Worm (Caenorhabditis elegans): ENCODE measurements around the gene R31.2.

R31.2 gene

ce11 chrV:11917186-11917585, at the start of gene R31.2:
Gene R31.2 (plus strand): TSS chrV:11917573.
- TF ChIP-seq ref-1 (GFP tag; conservative IDR thresholded peaks at IDR 0.05) (no peak), klf-2 (GFP tag; conservative IDR thresholded peaks at IDR 0.05) (no peak), cog-1 (tag; optimal IDR thresholded peaks at IDR 0.05) (no peak), flt-1 (GFP tag; IDR thresholded peaks at IDR 0.05) (no peak), ztf-29 (GFP tag; IDR thresholded peaks at IDR 0.05) (no peak), T22C8.4 (GFP tag; IDR thresholded peaks at IDR 0.05) (no peak), med-1 (GFP tag; optimal IDR thresholded peaks at IDR 0.05; ENCODE audit: insufficient read depth) (no peak), tab-1 (GFP tag; IDR thresholded peaks at IDR 0.05) (no peak), ztf-23 (GFP tag; IDR thresholded peaks at IDR 0.05) (no peak)

DNA sequence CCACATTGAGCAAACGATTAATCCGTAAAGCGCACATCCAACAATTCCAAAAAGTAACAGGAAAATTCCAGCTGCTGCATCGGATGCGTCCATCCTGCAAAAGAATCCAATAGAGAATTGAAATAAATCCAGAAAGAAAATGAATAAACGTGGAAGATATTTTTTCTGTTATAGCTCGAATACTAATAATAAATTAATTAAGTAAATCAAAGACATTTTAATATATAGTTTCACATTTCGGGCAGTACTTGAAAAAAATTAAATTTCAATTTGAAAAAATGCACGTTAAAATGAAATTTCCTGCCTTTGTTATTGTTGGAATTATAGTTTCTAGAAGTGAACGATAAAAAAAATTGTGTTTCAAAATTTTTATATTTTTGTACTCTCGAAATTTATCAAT, 49.2 kb upstream of the R31.2 start, which contains the start of gene R13H4.7:
Gene R13H4.7, minus strand, starts transcription at position 101 of the 400 bp plus-strand sequence.
- TF ChIP-seq cog-1 (tag; optimal IDR thresholded peaks at IDR 0.05): no peak
- TF ChIP-seq T22C8.4 (GFP tag; IDR thresholded peaks at IDR 0.05): no peak
- no peak for TF ChIP-seq ztf-29 (GFP tag; IDR thresholded peaks at IDR 0.05)
- no peak for TF ChIP-seq flt-1 (GFP tag; IDR thresholded peaks at IDR 0.05)
- TF ChIP-seq ztf-23 (GFP tag; IDR thresholded peaks at IDR 0.05): no peak
- TF ChIP-seq tab-1 (GFP tag; IDR thresholded peaks at IDR 0.05): no peak
- TF ChIP-seq klf-2 (GFP tag; conservative IDR thresholded peaks at IDR 0.05): no peak
- no peak for TF ChIP-seq ref-1 (GFP tag; conservative IDR thresholded peaks at IDR 0.05)
- TF ChIP-seq med-1 (GFP tag; optimal IDR thresholded peaks at IDR 0.05; ENCODE audit: insufficient read depth): no peak

DNA sequence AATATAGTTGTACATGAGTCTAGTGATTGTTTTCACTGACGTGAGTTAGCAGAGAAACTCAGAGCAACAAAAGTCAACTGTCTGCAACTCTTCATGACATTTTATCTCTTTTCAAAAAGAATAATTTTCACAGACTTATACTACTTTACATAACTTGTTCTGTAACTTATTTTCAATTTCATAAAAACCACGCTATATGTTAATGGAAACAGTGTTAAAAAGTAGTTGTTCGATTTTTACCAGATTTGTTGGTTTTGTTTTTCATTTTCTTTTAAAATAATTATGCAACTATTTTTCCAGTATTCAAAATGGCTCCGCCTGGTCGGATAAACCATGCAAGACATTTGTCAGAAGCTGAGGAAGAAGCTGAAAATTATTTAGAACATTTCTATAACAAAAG, 42.3 kb upstream of the R31.2 start, which contains the start of gene sulp-4:
Gene sulp-4, plus strand, starts transcription at position 301 of the 400 bp plus-strand sequence.
- no peak for TF ChIP-seq ztf-23 (GFP tag; IDR thresholded peaks at IDR 0.05)
- TF ChIP-seq med-1 (GFP tag; optimal IDR thresholded peaks at IDR 0.05; ENCODE audit: insufficient read depth): no peak
- TF ChIP-seq ztf-29 (GFP tag; IDR thresholded peaks at IDR 0.05): no peak
- no peak for TF ChIP-seq T22C8.4 (GFP tag; IDR thresholded peaks at IDR 0.05)
- no peak for TF ChIP-seq flt-1 (GFP tag; IDR thresholded peaks at IDR 0.05)
- TF ChIP-seq ref-1 (GFP tag; conservative IDR thresholded peaks at IDR 0.05): no peak
- TF ChIP-seq cog-1 (tag; optimal IDR thresholded peaks at IDR 0.05): no peak
- no peak for TF ChIP-seq klf-2 (GFP tag; conservative IDR thresholded peaks at IDR 0.05)

ce11 chrV:11876657-11877056, 40.7 kb upstream of the R31.2 start:
- no peak for TF ChIP-seq klf-2 (GFP tag; conservative IDR thresholded peaks at IDR 0.05)
- TF ChIP-seq ztf-23 (GFP tag; IDR thresholded peaks at IDR 0.05): no peak
- TF ChIP-seq T22C8.4 (GFP tag; IDR thresholded peaks at IDR 0.05): no peak
- TF ChIP-seq ztf-29 (GFP tag; IDR thresholded peaks at IDR 0.05): no peak
- no peak for TF ChIP-seq ref-1 (GFP tag; conservative IDR thresholded peaks at IDR 0.05)
- no peak for TF ChIP-seq cog-1 (tag; optimal IDR thresholded peaks at IDR 0.05)
- TF ChIP-seq med-1 (GFP tag; optimal IDR thresholded peaks at IDR 0.05; ENCODE audit: insufficient read depth): no peak
- no peak for TF ChIP-seq flt-1 (GFP tag; IDR thresholded peaks at IDR 0.05)
- no peak for TF ChIP-seq tab-1 (GFP tag; IDR thresholded peaks at IDR 0.05)

DNA sequence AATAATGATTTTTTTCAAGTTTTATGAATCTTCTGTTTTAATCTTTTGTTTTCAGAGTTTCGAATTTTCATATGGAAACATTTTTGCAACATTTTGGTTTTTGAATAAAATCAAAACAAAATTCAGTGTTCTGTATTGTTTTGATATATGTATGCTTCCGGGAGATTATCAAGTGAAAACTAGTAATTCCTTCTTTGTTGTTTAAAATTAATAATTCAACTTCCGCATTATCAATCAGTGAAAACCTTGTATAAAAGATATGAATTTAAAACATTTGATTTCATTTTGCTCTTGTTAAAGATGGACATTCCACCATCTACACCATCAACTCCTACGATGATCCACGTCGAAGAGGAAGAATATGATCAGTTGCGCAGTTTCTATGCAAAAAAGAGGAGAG, 37.6 kb upstream of the R31.2 start, which contains the start of gene sulp-5:
Gene sulp-5, plus strand, starts transcription at position 301 of the 400 bp plus-strand sequence.
- TF ChIP-seq tab-1 (GFP tag; IDR thresholded peaks at IDR 0.05) (no peak), med-1 (GFP tag; optimal IDR thresholded peaks at IDR 0.05; ENCODE audit: insufficient read depth) (no peak), ref-1 (GFP tag; conservative IDR thresholded peaks at IDR 0.05) (no peak), cog-1 (tag; optimal IDR thresholded peaks at IDR 0.05) (no peak), T22C8.4 (GFP tag; IDR thresholded peaks at IDR 0.05) (no peak), klf-2 (GFP tag; conservative IDR thresholded peaks at IDR 0.05) (no peak), ztf-23 (GFP tag; IDR thresholded peaks at IDR 0.05) (no peak), ztf-29 (GFP tag; IDR thresholded peaks at IDR 0.05) (no peak), flt-1 (GFP tag; IDR thresholded peaks at IDR 0.05) (no peak)

DNA sequence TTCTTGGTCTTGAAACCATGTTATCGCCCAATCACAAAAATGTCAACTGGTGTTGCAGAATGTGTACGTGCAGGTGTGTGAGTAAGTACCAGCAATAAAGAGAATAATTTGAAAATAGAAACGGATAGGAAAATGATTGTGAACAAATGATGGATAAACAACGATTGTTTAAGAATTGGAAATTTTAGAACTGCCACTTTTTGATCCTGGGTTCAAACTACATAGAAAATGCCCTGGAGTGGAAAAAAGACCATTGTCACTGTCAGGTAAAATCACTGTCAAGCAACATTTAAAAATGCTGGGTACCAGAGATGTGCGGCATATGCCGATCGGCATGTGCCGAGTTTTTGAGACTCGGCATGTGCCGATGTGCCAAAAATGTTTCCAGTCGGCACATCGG, 34.2 kb upstream of the R31.2 start:
- no peak for TF ChIP-seq cog-1 (tag; optimal IDR thresholded peaks at IDR 0.05)
- TF ChIP-seq T22C8.4 (GFP tag; IDR thresholded peaks at IDR 0.05): no peak
- no peak for TF ChIP-seq ztf-29 (GFP tag; IDR thresholded peaks at IDR 0.05)
- TF ChIP-seq flt-1 (GFP tag; IDR thresholded peaks at IDR 0.05): no peak
- no peak for TF ChIP-seq ref-1 (GFP tag; conservative IDR thresholded peaks at IDR 0.05)
- no peak for TF ChIP-seq ztf-23 (GFP tag; IDR thresholded peaks at IDR 0.05)
- TF ChIP-seq med-1 (GFP tag; optimal IDR thresholded peaks at IDR 0.05; ENCODE audit: insufficient read depth): no peak

DNA sequence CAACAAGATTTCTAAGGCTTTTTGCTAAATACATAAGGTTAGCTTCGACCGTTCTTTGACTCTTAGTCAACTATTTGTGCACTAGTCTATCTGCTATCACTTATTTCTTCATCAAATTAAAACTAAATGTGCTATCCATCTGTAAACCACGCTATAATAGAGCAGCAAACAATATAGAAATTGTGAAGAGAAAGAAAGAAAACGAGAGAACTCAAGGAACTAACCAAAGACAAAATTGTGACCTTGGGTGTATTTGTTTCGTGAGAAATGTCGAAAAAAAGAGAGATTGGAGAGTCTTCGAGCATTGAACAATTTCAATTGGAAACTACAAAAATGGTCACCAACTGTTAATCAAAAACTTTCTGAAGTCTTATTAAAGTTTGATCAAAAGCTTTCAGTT, 32.3 kb upstream of the R31.2 start:
- TF ChIP-seq med-1 (GFP tag; optimal IDR thresholded peaks at IDR 0.05; ENCODE audit: insufficient read depth): no peak
- TF ChIP-seq cog-1 (tag; optimal IDR thresholded peaks at IDR 0.05): no peak
- TF ChIP-seq T22C8.4 (GFP tag; IDR thresholded peaks at IDR 0.05): no peak
- no peak for TF ChIP-seq ztf-23 (GFP tag; IDR thresholded peaks at IDR 0.05)
- TF ChIP-seq flt-1 (GFP tag; IDR thresholded peaks at IDR 0.05): no peak
- TF ChIP-seq ref-1 (GFP tag; conservative IDR thresholded peaks at IDR 0.05): no peak
- TF ChIP-seq tab-1 (GFP tag; IDR thresholded peaks at IDR 0.05): no peak

DNA sequence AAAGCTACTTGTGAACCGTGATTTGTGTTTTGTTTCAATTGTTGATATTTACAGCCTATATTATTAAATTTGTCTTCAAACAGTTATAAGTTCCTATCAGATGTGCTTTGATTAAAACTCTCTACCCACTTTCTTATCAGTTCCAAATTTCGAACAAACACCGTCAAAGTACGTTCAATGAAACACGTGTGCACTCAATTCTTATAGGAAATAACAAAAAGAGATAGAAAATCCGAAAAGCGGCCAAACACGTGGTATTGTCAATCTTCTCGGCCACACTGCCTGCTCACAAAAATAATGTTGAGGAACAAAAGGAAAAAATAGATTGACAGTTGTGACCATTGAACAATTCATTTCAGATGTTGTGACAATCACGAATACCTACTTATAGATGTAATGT, 31.4 kb upstream of the R31.2 start:
- TF ChIP-seq klf-2 (GFP tag; conservative IDR thresholded peaks at IDR 0.05) (no peak), ztf-29 (GFP tag; IDR thresholded peaks at IDR 0.05) (no peak), T22C8.4 (GFP tag; IDR thresholded peaks at IDR 0.05) (no peak), flt-1 (GFP tag; IDR thresholded peaks at IDR 0.05) (no peak), cog-1 (tag; optimal IDR thresholded peaks at IDR 0.05) (no peak), med-1 (GFP tag; optimal IDR thresholded peaks at IDR 0.05; ENCODE audit: insufficient read depth) (no peak), tab-1 (GFP tag; IDR thresholded peaks at IDR 0.05) (no peak), ref-1 (GFP tag; conservative IDR thresholded peaks at IDR 0.05) (no peak), ztf-23 (GFP tag; IDR thresholded peaks at IDR 0.05) (no peak)

DNA sequence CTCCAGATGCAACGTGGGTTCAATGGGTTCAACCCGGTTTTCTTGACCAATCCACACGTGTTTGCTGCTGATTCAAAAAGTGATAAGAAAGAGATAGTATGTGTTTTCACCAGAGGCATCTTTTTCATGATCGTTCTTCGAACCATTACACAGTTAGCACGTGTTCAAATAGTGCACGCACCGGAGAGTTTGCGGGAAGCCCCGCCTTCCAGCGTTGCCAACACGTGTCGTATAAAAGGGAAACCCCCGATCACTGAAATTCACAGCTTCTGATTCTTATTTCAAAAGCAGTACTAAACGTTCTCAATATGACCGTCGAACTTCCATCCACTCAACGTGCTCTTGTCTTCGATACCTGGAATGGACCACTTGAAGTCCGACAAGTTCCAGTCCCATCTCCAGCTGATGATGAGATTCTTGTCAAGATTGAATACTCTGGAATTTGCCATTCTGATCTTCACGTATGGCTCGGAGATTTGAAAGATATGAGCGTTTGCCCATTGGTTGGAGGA, 29.3 kb upstream of the R31.2 start, which contains the start of gene adh-1:
Gene adh-1, plus strand, starts transcription at position 261 of the 512 bp plus-strand sequence.
- TF ChIP-seq ztf-23 (GFP tag; IDR thresholded peaks at IDR 0.05): no peak
- no peak for TF ChIP-seq med-1 (GFP tag; optimal IDR thresholded peaks at IDR 0.05; ENCODE audit: insufficient read depth)
- no peak for TF ChIP-seq ztf-29 (GFP tag; IDR thresholded peaks at IDR 0.05)
- TF ChIP-seq klf-2 (GFP tag; conservative IDR thresholded peaks at IDR 0.05): no peak
- no peak for TF ChIP-seq T22C8.4 (GFP tag; IDR thresholded peaks at IDR 0.05)
- TF ChIP-seq tab-1 (GFP tag; IDR thresholded peaks at IDR 0.05): no peak

DNA sequence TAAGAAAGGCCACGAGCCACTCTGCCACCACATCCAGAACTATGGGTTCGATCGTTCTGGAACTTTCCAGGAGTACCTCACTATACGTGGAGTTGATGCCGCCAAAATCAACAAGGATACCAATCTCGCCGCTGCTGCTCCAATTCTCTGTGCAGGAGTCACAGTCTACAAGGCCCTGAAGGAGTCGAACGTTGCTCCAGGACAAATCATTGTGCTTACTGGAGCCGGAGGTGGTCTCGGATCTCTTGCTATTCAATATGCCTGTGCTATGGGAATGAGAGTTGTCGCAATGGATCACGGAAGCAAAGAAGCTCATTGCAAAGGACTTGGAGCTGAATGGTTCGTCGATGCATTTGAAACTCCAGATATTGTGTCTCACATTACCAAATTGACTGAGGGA, 28.7 kb upstream of the R31.2 start:
- no peak for TF ChIP-seq ref-1 (GFP tag; conservative IDR thresholded peaks at IDR 0.05)
- TF ChIP-seq flt-1 (GFP tag; IDR thresholded peaks at IDR 0.05): no peak
- TF ChIP-seq klf-2 (GFP tag; conservative IDR thresholded peaks at IDR 0.05): no peak
- no peak for TF ChIP-seq ztf-23 (GFP tag; IDR thresholded peaks at IDR 0.05)
- no peak for TF ChIP-seq ztf-29 (GFP tag; IDR thresholded peaks at IDR 0.05)
- no peak for TF ChIP-seq med-1 (GFP tag; optimal IDR thresholded peaks at IDR 0.05; ENCODE audit: insufficient read depth)
- TF ChIP-seq cog-1 (tag; optimal IDR thresholded peaks at IDR 0.05): no peak
- TF ChIP-seq tab-1 (GFP tag; IDR thresholded peaks at IDR 0.05): no peak
- no peak for TF ChIP-seq T22C8.4 (GFP tag; IDR thresholded peaks at IDR 0.05)

All from whole organism, midembryonic.